Worm (Caenorhabditis elegans) whole organism, L2 larva: Measurements from ENCODE around the gene C36E6.2.
A peak's percentile ranks its signal among the peaks of the same experiment; 100 is the strongest.

Experiments
- ZK546.5 ChIP-seq: sonication (generic microtip); optimal IDR thresholded peaks from 2 replicates; lab custom pipeline; 2017; ENCODE audit warnings: missing biosample characterization, missing genetic modification characterization
- ama-1 ChIP-seq: fragments of 150-350 bp; optimal IDR thresholded peaks from 2 replicates; lab custom pipeline; 2018; ENCODE audit warnings: inconsistent platforms
- ceh-16 ChIP-seq: fragments of 150-350 bp; optimal IDR thresholded peaks from 2 replicates; lab custom pipeline; 2014; ENCODE audit warnings: missing biosample characterization, missing genetic modification characterization
- crh-2 ChIP-seq: sonication (generic microtip); optimal IDR thresholded peaks from 2 replicates; lab custom pipeline; 2017; ENCODE audit warnings: missing biosample characterization, missing genetic modification characterization
- egl-27 ChIP-seq: sonication (generic microtip); optimal IDR thresholded peaks from 3 replicates; lab custom pipeline; 2017; ENCODE audit warnings: missing biosample characterization, missing genetic modification reagents, missing genetic modification characterization
- elt-1 ChIP-seq: fragments of 150-350 bp; optimal IDR thresholded peaks from 2 replicates; lab custom pipeline; 2014; ENCODE audit warnings: missing biosample characterization, missing genetic modification characterization
- fos-1 ChIP-seq: fragments of 150-350 bp; optimal IDR thresholded peaks from 2 replicates; lab custom pipeline; 2014; ENCODE audit warnings: missing biosample characterization, missing genetic modification characterization
- lsy-2 ChIP-seq, 2 experiments: fragments of 150-350 bp in 1 of 2; sonication (generic microtip) in 1 of 2; optimal IDR thresholded peaks; 2 replicates each; lab custom pipeline; 2014 to 2017; ENCODE audit warnings: missing biosample characterization in 2 of 2, missing genetic modification characterization in 2 of 2
- mdl-1 ChIP-seq, 2 experiments: fragments of 150-350 bp in 1 of 2; sonication (generic microtip) in 1 of 2; optimal IDR thresholded peaks; 2 replicates each; lab custom pipeline; 2017; ENCODE audit warnings: missing biosample characterization in 2 of 2, missing genetic modification characterization in 2 of 2
- nhr-23 ChIP-seq: fragments of 150-350 bp; optimal IDR thresholded peaks from 2 replicates; lab custom pipeline; 2014; ENCODE audit warnings: missing biosample characterization, missing genetic modification reagents, missing genetic modification characterization
- nhr-237 ChIP-seq: fragments of 150-350 bp; optimal IDR thresholded peaks from 2 replicates; lab custom pipeline; 2014; ENCODE audit warnings: missing biosample characterization, missing genetic modification characterization
- ztf-11 ChIP-seq: sonication (generic microtip); optimal IDR thresholded peaks from 2 replicates; lab custom pipeline; 2017; ENCODE audit warnings: missing biosample characterization, missing genetic modification characterization

DNA sequence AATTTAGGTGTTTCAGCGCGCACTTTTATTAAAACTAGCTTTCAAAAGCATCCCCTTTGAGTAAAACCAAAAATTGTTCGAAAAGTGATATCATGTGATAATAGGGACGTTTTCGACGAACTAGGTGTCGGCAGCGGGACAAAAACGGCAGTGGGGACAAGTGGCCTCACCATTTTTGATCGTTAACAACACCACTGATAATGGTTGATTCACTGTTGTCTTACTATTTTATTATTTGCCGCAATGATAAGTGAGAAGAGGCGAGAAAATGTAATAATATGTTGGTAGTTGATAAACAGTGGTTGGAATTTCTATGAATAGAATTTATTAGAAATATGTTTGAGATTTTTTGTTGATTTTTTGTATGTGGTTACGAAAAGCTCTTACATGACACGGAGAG is 24.5 kb downstream of the C36E6.2 start:
- TF ChIP-seq nhr-237 (no peak), ama-1 (lab: Kevin White, UChicago) (no peak), lsy-2 (tag; optimal IDR thresholded peaks at IDR 0.05; lab: Kevin White, UChicago) (no peak), ztf-11 (tag; lab: Kevin White, UChicago) (no peak), nhr-23 (tag; lab: Kevin White, UChicago) (no peak), ceh-16 (no peak), egl-27 (tag; lab: Kevin White, UChicago) (no peak), elt-1 (no peak), crh-2 (tag; lab: Kevin White, UChicago) (no peak), ZK546.5 (tag; lab: Kevin White, UChicago) (no peak), mdl-1 (tag; optimal IDR thresholded peaks at IDR 0.05; lab: Kevin White, UChicago) (no peak), fos-1 (tag; lab: Kevin White, UChicago) (peak; percentile 78)
